Fruit fly (Drosophila melanogaster) whole organism, wandering third instar larva: ENCODE measurements around the gene Tep2.

ENCODE experiments used
- Abd-B ChIP-seq: fragments of >200 bp; optimal IDR thresholded peaks from 2 replicates; lab custom pipeline; 2017; ENCODE audit warnings: missing biosample characterization, missing genetic modification characterization
- CG32264 ChIP-seq: fragments of 200-800 bp; sonication (Bioruptor generic); optimal IDR thresholded peaks from 2 replicates; lab custom pipeline; 2016; ENCODE audit warnings: missing biosample characterization, missing genetic modification characterization
- CG9705 ChIP-seq: fragments of 200-800 bp; sonication (Bioruptor generic); optimal IDR thresholded peaks from 2 replicates; lab custom pipeline; 2018; ENCODE audit warnings: missing biosample characterization, mild to moderate bottlenecking, missing genetic modification characterization
- CrebA ChIP-seq: fragments of 200-800 bp; sonication (Bioruptor generic); optimal IDR thresholded peaks from 2 replicates; lab custom pipeline; 2016; ENCODE audit warnings: missing biosample characterization, mild to moderate bottlenecking, missing genetic modification characterization, borderline replicate concordance
- Dfd ChIP-seq: fragments of >200 bp; optimal IDR thresholded peaks from 2 replicates; lab custom pipeline; 2017; ENCODE audit warnings: missing biosample characterization, missing genetic modification characterization
- Dif ChIP-seq: fragments of 200-275, 200-300 bp; sonication (Bioruptor generic); optimal IDR thresholded peaks from 2 replicates; lab custom pipeline; 2018; ENCODE audit warnings: missing biosample characterization, missing genetic modification characterization; ENCODE audit not compliant: partially characterized antibody
- GATAd ChIP-seq: sonication (Bioruptor generic); optimal IDR thresholded peaks from 2 replicates; lab custom pipeline; 2016; ENCODE audit warnings: missing biosample characterization, missing genetic modification characterization
- HLH106 ChIP-seq: fragments of 200-800 bp; optimal IDR thresholded peaks from 3 replicates; lab custom pipeline; 2019; ENCODE audit warnings: missing biosample characterization, mild to moderate bottlenecking, missing genetic modification characterization, moderate library complexity
- Hnf4 ChIP-seq: fragments of 200-800 bp; sonication (Bioruptor generic); optimal IDR thresholded peaks from 2 replicates; lab custom pipeline; 2016; ENCODE audit warnings: missing biosample characterization, mild to moderate bottlenecking, missing genetic modification characterization
- Hr78 ChIP-seq: fragments of >200 bp; optimal IDR thresholded peaks from 2 replicates; lab custom pipeline; 2017; ENCODE audit warnings: missing biosample characterization, missing genetic modification characterization
- Hr83 ChIP-seq: fragments of 200-300 bp; sonication (Bioruptor generic); optimal IDR thresholded peaks from 2 replicates; lab custom pipeline; 2016; ENCODE audit warnings: missing biosample characterization, mild to moderate bottlenecking, missing genetic modification characterization, moderate library complexity; ENCODE audit not compliant: poor library complexity, severe bottlenecking
- Jra ChIP-seq: sonication (Bioruptor generic); optimal IDR thresholded peaks from 2 replicates; lab custom pipeline; 2016; ENCODE audit warnings: missing biosample characterization, missing genetic modification characterization
- Mio ChIP-seq: sonication (Bioruptor generic); optimal IDR thresholded peaks from 2 replicates; lab custom pipeline; 2016; ENCODE audit warnings: missing biosample characterization, missing genetic modification characterization
- Myc ChIP-seq: fragments of >200 bp; optimal IDR thresholded peaks from 2 replicates; lab custom pipeline; 2017
- N ChIP-seq: fragments of >200 bp; optimal IDR thresholded peaks from 2 replicates; lab custom pipeline; 2018; ENCODE audit warnings: missing biosample characterization, missing external identifiers, missing genetic modification characterization
- OdsH ChIP-seq: fragments of 200-800 bp; sonication (Bioruptor generic); optimal IDR thresholded peaks from 2 replicates; lab custom pipeline; 2016; ENCODE audit warnings: missing biosample characterization, mild to moderate bottlenecking, missing genetic modification characterization
- Rel ChIP-seq, 2 experiments: fragments of 200-800 bp; sonication (Bioruptor generic) in 1 of 2; optimal IDR thresholded peaks; 2 replicates in 1 of 2; 3 replicates in 1 of 2; lab custom pipeline; 2016 to 2019; ENCODE audit warnings: mild to moderate bottlenecking in 2 of 2, missing biosample characterization in 2 of 2, missing genetic modification characterization in 2 of 2, moderate library complexity in 1 of 2
- Sp1 ChIP-seq: fragments of 200-800 bp; sonication (Bioruptor generic); optimal IDR thresholded peaks from 3 replicates; lab custom pipeline; 2019; ENCODE audit warnings: missing biosample characterization, mild to moderate bottlenecking, missing genetic modification characterization, moderate library complexity
- Vsx2 ChIP-seq: fragments of 200-300, 225-300 bp; sonication (Bioruptor generic); optimal IDR thresholded peaks from 2 replicates; lab custom pipeline; 2018; ENCODE audit warnings: missing biosample characterization, missing genetic modification characterization; ENCODE audit not compliant: partially characterized antibody
- br ChIP-seq: fragments of 200-800 bp; sonication (Bioruptor generic); optimal IDR thresholded peaks from 2 replicates; lab custom pipeline; 2016; ENCODE audit warnings: missing biosample characterization, missing genetic modification characterization
- brk ChIP-seq: fragments of 200-800 bp; sonication (Bioruptor generic); optimal IDR thresholded peaks from 2 replicates; lab custom pipeline; 2016; ENCODE audit warnings: missing biosample characterization, mild to moderate bottlenecking, missing genetic modification characterization
- dl ChIP-seq, 2 experiments: fragments of 175-275, 200-275 bp in 1 of 2; fragments of 200-275 bp in 1 of 2; sonication (Bioruptor generic); optimal IDR thresholded peaks; lab custom pipeline; 2018; ENCODE audit warnings: mild to moderate bottlenecking in 2 of 2, missing biosample characterization in 2 of 2, missing genetic modification characterization in 2 of 2, moderate library complexity in 2 of 2; ENCODE audit not compliant: partially characterized antibody in 2 of 2, insufficient read depth in 1 of 2
- dmrt93B ChIP-seq: fragments of 200-800 bp; sonication (Bioruptor generic); optimal IDR thresholded peaks from 2 replicates; lab custom pipeline; 2018; ENCODE audit warnings: missing biosample characterization, mild to moderate bottlenecking, missing genetic modification characterization
- dsf ChIP-seq: sonication (Bioruptor generic); optimal IDR thresholded peaks from 2 replicates; lab custom pipeline; 2016; ENCODE audit warnings: missing biosample characterization, missing genetic modification characterization, borderline replicate concordance
- ey ChIP-seq: fragments of 200-800 bp; sonication (Bioruptor generic); optimal IDR thresholded peaks from 2 replicates; lab custom pipeline; 2016; ENCODE audit warnings: missing biosample characterization, missing genetic modification characterization
- foxo ChIP-seq, 2 experiments: fragments of 200-800 bp; sonication (Bioruptor generic); optimal IDR thresholded peaks; 2 replicates in 1 of 2; 3 replicates in 1 of 2; lab custom pipeline; 2016 to 2017; ENCODE audit warnings: missing biosample characterization in 2 of 2, missing genetic modification characterization in 2 of 2
- fru ChIP-seq: fragments of 200-800 bp; sonication (Bioruptor generic); optimal IDR thresholded peaks from 3 replicates; lab custom pipeline; 2016; ENCODE audit warnings: missing biosample characterization, mild to moderate bottlenecking, missing genetic modification characterization
- h ChIP-seq: fragments of 200-800 bp; sonication (Bioruptor generic); optimal IDR thresholded peaks from 3 replicates; lab custom pipeline; 2016; ENCODE audit warnings: missing biosample characterization, mild to moderate bottlenecking, missing genetic modification characterization
- jim ChIP-seq: fragments of 175-275, 200-325 bp; sonication (Bioruptor generic); optimal IDR thresholded peaks from 2 replicates; lab custom pipeline; 2016; ENCODE audit warnings: missing biosample characterization, mild to moderate bottlenecking, missing genetic modification characterization
- lola ChIP-seq: fragments of >200 bp; optimal IDR thresholded peaks from 2 replicates; lab custom pipeline; 2017; ENCODE audit warnings: missing biosample characterization, missing genetic modification characterization
- pan ChIP-seq: fragments of >200 bp; optimal IDR thresholded peaks from 2 replicates; lab custom pipeline; 2017
- psq ChIP-seq: fragments of 200-800 bp; sonication (Bioruptor generic); optimal IDR thresholded peaks from 3 replicates; lab custom pipeline; 2017; ENCODE audit warnings: missing biosample characterization, mild to moderate bottlenecking, missing genetic modification characterization, moderate library complexity
- rgr ChIP-seq: fragments of 200-800 bp; sonication (Bioruptor generic); optimal IDR thresholded peaks from 3 replicates; lab custom pipeline; 2016; ENCODE audit warnings: missing biosample characterization, mild to moderate bottlenecking, missing genetic modification characterization
- sage ChIP-seq: fragments of 200-800 bp; sonication (Bioruptor generic); optimal IDR thresholded peaks from 2 replicates; lab custom pipeline; 2016; ENCODE audit warnings: missing biosample characterization, mild to moderate bottlenecking, missing genetic modification characterization
- sv ChIP-seq: fragments of 200-800 bp; sonication (Bioruptor generic); optimal IDR thresholded peaks from 3 replicates; lab custom pipeline; 2016; ENCODE audit warnings: missing biosample characterization, missing genetic modification characterization
- tai ChIP-seq: sonication (Bioruptor generic); optimal IDR thresholded peaks from 2 replicates; lab custom pipeline; 2016; ENCODE audit warnings: missing biosample characterization, missing genetic modification characterization
- usp ChIP-seq: fragments of >200 bp; optimal IDR thresholded peaks from 2 replicates; lab custom pipeline; 2017; ENCODE audit warnings: missing biosample characterization, missing genetic modification characterization
- woc ChIP-seq: sonication (Bioruptor generic); optimal IDR thresholded peaks from 2 replicates; lab custom pipeline; 2016; ENCODE audit warnings: missing biosample characterization, mild to moderate bottlenecking, missing genetic modification characterization

Gene Tep2

dm6 chr2L:7680298-7680697, 21.1 kb downstream of the Tep2 start:
- no peak for TF ChIP-seq Abd-B
- no peak for TF ChIP-seq GATAd (GFP tag; lab: Kevin White, UChicago)
- TF ChIP-seq OdsH (GFP tag; lab: Kevin White, UChicago): no peak
- TF ChIP-seq foxo (GFP tag; optimal IDR thresholded peaks at IDR 0.05; lab: Kevin White, UChicago): no peak

dm6 chr2L:7678095-7678784, 23.2 kb downstream of the Tep2 start:
- no peak for TF ChIP-seq dmrt93B (GFP tag; lab: Kevin White, UChicago)
- peak; percentile 43 for TF ChIP-seq rgr (GFP tag; lab: Kevin White, UChicago)
- TF ChIP-seq Dfd (GFP tag; lab: Kevin White, UChicago): no peak
- no peak for TF ChIP-seq foxo (GFP tag; optimal IDR thresholded peaks at IDR 0.05; lab: Kevin White, UChicago)
- TF ChIP-seq dsf (GFP tag; lab: Kevin White, UChicago): no peak
- TF ChIP-seq N (GFP tag; lab: Kevin White, UChicago): no peak
- TF ChIP-seq pan (lab: Kevin White, UChicago): no peak
- TF ChIP-seq Hr78: no peak
- peak; percentile 26 for TF ChIP-seq Dif (GFP tag; lab: Kevin White, UChicago)
- TF ChIP-seq brk: no peak
- peak; percentile 32 for TF ChIP-seq Jra (GFP tag; lab: Kevin White, UChicago)
- TF ChIP-seq HLH106 (tag; lab: Kevin White, UChicago): no peak
- TF ChIP-seq OdsH (GFP tag; lab: Kevin White, UChicago): no peak
- TF ChIP-seq lola (GFP tag; lab: Kevin White, UChicago): no peak
- TF ChIP-seq sv: no peak
- TF ChIP-seq Hnf4: no peak
- TF ChIP-seq Mio (GFP tag; lab: Kevin White, UChicago): no peak
- no peak for TF ChIP-seq psq (GFP tag; lab: Kevin White, UChicago)
- TF ChIP-seq tai (GFP tag; lab: Kevin White, UChicago): no peak
- TF ChIP-seq CG32264 (GFP tag; lab: Kevin White, UChicago): no peak
- TF ChIP-seq Abd-B: no peak
- TF ChIP-seq Hr83 (GFP tag; lab: Kevin White, UChicago): peak; percentile 19
- TF ChIP-seq Rel (GFP tag; optimal IDR thresholded peaks at IDR 0.05; lab: Kevin White, UChicago): no peak
- peak; percentile 99 for TF ChIP-seq Rel (tag; optimal IDR thresholded peaks at IDR 0.05; lab: Kevin White, UChicago)
- TF ChIP-seq GATAd (GFP tag; lab: Kevin White, UChicago): no peak
- TF ChIP-seq CrebA (GFP tag; lab: Kevin White, UChicago): no peak
- TF ChIP-seq Myc (lab: Kevin White, UChicago): no peak
- no peak for TF ChIP-seq fru (GFP tag; lab: Kevin White, UChicago)
- TF ChIP-seq dl (GFP tag; optimal IDR thresholded peaks at IDR 0.05; lab: Kevin White, UChicago; ENCODE audit: insufficient read depth in 1 of 2, partially characterized antibody in 2 of 2): no peak
- no peak for TF ChIP-seq usp
- TF ChIP-seq br: peak; percentile 15
- no peak for TF ChIP-seq jim (GFP tag; lab: Kevin White, UChicago)
- no peak for TF ChIP-seq woc (GFP tag; lab: Kevin White, UChicago)
- TF ChIP-seq CG9705 (GFP tag; lab: Kevin White, UChicago): no peak
- peak; percentile 46 for TF ChIP-seq h
- peak; percentile 87 for TF ChIP-seq Vsx2 (GFP tag; lab: Kevin White, UChicago)
- no peak for TF ChIP-seq ey (GFP tag; lab: Kevin White, UChicago)
- no peak for TF ChIP-seq sage (GFP tag; lab: Kevin White, UChicago)
- no peak for TF ChIP-seq Sp1 (GFP tag; lab: Kevin White, UChicago)
